Fruit fly (Drosophila melanogaster) Kc167 (cell line): Measurements from ENCODE around the gene mRpL11.

Source experiments
- Sin3A ChIP-seq: fragments of >200 bp; optimal IDR thresholded peaks from 2 replicates; lab custom pipeline; 2018; ENCODE audit warnings: missing external identifiers
- insv ChIP-seq: fragments of >200 bp; optimal IDR thresholded peaks from 3 replicates; lab custom pipeline; 2018; ENCODE audit warnings: missing external identifiers
- psq ChIP-seq: fragments of >200 bp; optimal IDR thresholded peaks from 2 replicates; lab custom pipeline; 2017; ENCODE audit warnings: missing external identifiers

DNA sequence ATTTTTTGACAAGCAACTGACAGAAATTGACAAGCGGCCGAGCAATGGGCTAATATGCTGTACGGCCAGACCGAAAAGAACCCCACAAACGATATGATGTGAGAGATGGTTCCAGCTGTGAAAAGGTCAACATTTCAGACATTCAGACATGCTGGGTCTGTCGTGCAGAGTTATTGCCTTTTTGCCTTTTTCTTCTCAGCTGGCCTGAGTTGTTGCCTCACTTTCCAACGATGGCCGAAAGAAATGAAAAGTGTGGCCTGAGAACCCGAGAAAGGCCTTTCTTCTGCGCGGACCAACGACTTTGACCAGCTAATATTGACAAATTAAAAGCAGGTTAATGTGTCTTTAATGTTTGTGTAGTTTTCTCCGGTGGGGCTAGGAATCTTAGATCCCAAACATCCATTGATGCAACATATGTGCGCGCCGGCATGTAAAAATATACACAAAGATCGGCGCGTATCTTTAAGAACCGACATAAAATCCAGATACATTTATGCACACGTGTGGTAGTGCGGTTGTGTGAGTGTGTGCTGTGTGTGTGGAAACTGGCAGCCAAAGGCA lies 33.7 kb upstream of the mRpL11 start:
- TF ChIP-seq Sin3A (lab: Kevin White, UChicago) (no peak), insv (lab: Kevin White, UChicago) (no peak), psq (lab: Kevin White, UChicago) (no peak)
